Worm (Caenorhabditis elegans) whole organism, mixed stage, embryonic: ENCODE results near the gene sre-9.

Experiments used
- M03D4.4 ChIP-seq: sonication (generic microtip); optimal IDR thresholded peaks from 2 replicates; lab custom pipeline; 2017; ENCODE audit warnings: mild to moderate bottlenecking, missing genetic modification characterization, missing compliant biosample characterization
- bed-3 ChIP-seq: fragments of 200-800 bp; sonication (Bioruptor generic); optimal IDR thresholded peaks from 3 replicates; lab custom pipeline; 2018; ENCODE audit warnings: mild to moderate bottlenecking, missing genetic modification characterization, moderate library complexity, missing compliant biosample characterization
- blmp-1 ChIP-seq: fragments of 150-350 bp; optimal IDR thresholded peaks from 2 replicates; lab custom pipeline; 2014; ENCODE audit warnings: missing biosample characterization, missing genetic modification characterization
- ceh-39 ChIP-seq: fragments of 150-350 bp; optimal IDR thresholded peaks from 2 replicates; lab custom pipeline; 2014; ENCODE audit warnings: missing biosample characterization, missing genetic modification characterization
- ceh-43 ChIP-seq: fragments of 200-800 bp; sonication (Bioruptor generic); optimal IDR thresholded peaks from 2 replicates; lab custom pipeline; 2018; ENCODE audit warnings: mild to moderate bottlenecking, missing genetic modification characterization, moderate library complexity, missing compliant biosample characterization
- ceh-83 ChIP-seq: fragments of 200-800 bp; sonication (Bioruptor generic); optimal IDR thresholded peaks from 2 replicates; lab custom pipeline; 2018; ENCODE audit warnings: mild to moderate bottlenecking, missing genetic modification characterization, missing compliant biosample characterization
- ces-1 ChIP-seq: fragments of 150-350 bp; optimal IDR thresholded peaks from 2 replicates; lab custom pipeline; 2014; ENCODE audit warnings: missing biosample characterization, missing genetic modification reagents, missing genetic modification characterization
- cnd-1 ChIP-seq: fragments of 200-800 bp; sonication (Bioruptor generic); optimal IDR thresholded peaks from 2 replicates; lab custom pipeline; 2018; ENCODE audit warnings: mild to moderate bottlenecking, missing genetic modification characterization, missing compliant biosample characterization
- drap-1 ChIP-seq: fragments of 200-800 bp; sonication (Bioruptor generic); optimal IDR thresholded peaks from 3 replicates; lab custom pipeline; 2018; ENCODE audit warnings: mild to moderate bottlenecking, missing genetic modification characterization, missing compliant biosample characterization
- elt-1 ChIP-seq: sonication (generic microtip); optimal IDR thresholded peaks from 2 replicates; lab custom pipeline; 2017; ENCODE audit warnings: missing genetic modification characterization, mild to moderate bottlenecking, missing compliant biosample characterization, antibody characterized with exemption, moderate library complexity, borderline replicate concordance; ENCODE audit not compliant: insufficient read depth
- elt-3 ChIP-seq: fragments of 150-350 bp; optimal IDR thresholded peaks from 2 replicates; lab custom pipeline; 2014; ENCODE audit warnings: missing biosample characterization, missing genetic modification characterization
- flh-1 ChIP-seq: fragments of 200-800 bp; sonication (Bioruptor generic); optimal IDR thresholded peaks from 2 replicates; lab custom pipeline; 2018; ENCODE audit warnings: mild to moderate bottlenecking, missing genetic modification characterization, moderate library complexity, missing compliant biosample characterization
- ham-2 ChIP-seq: fragments of 200-800 bp; sonication (Bioruptor generic); optimal IDR thresholded peaks from 2 replicates; lab custom pipeline; 2018; ENCODE audit warnings: mild to moderate bottlenecking, missing genetic modification characterization, missing compliant biosample characterization
- hlh-1 ChIP-seq: fragments of 150-350 bp; optimal IDR thresholded peaks from 2 replicates; lab custom pipeline; 2014; ENCODE audit warnings: missing biosample characterization, missing genetic modification reagents, missing genetic modification characterization
- lin-13 ChIP-seq: fragments of 150-350 bp; optimal IDR thresholded peaks from 2 replicates; lab custom pipeline; 2014; ENCODE audit warnings: missing biosample characterization, missing genetic modification characterization
- lin-32 ChIP-seq: fragments of 200-800 bp; sonication (Bioruptor generic); optimal IDR thresholded peaks from 2 replicates; lab custom pipeline; 2018; ENCODE audit warnings: mild to moderate bottlenecking, missing genetic modification characterization, missing compliant biosample characterization
- lsy-2 ChIP-seq: fragments of 150-350 bp; optimal IDR thresholded peaks from 2 replicates; lab custom pipeline; 2014; ENCODE audit warnings: missing biosample characterization, missing genetic modification characterization
- mab-5 ChIP-seq: fragments of 150-350 bp; optimal IDR thresholded peaks from 2 replicates; lab custom pipeline; 2014; ENCODE audit warnings: missing biosample characterization, missing genetic modification characterization
- mep-1 ChIP-seq: fragments of 150-350 bp; optimal IDR thresholded peaks from 2 replicates; lab custom pipeline; 2017; ENCODE audit warnings: missing biosample characterization, missing genetic modification reagents, missing genetic modification characterization, inconsistent platforms
- mls-2 ChIP-seq: sonication (generic microtip); optimal IDR thresholded peaks from 2 replicates; lab custom pipeline; 2016; ENCODE audit warnings: mild to moderate bottlenecking, missing genetic modification characterization, moderate library complexity, missing compliant biosample characterization
- nhr-12 ChIP-seq: fragments of 150-350 bp; optimal IDR thresholded peaks from 2 replicates; lab custom pipeline; 2014; ENCODE audit warnings: missing biosample characterization, missing genetic modification characterization
- nhr-237 ChIP-seq: fragments of 150-350 bp; optimal IDR thresholded peaks from 2 replicates; lab custom pipeline; 2014; ENCODE audit warnings: missing biosample characterization, missing genetic modification characterization
- nhr-76 ChIP-seq: sonication (generic microtip); optimal IDR thresholded peaks from 2 replicates; lab custom pipeline; 2017; ENCODE audit warnings: missing biosample characterization, missing genetic modification characterization
- pha-4 ChIP-seq: fragments of 150-350 bp; optimal IDR thresholded peaks from 2 replicates; lab custom pipeline; 2018; ENCODE audit warnings: missing biosample characterization, missing genetic modification reagents, missing genetic modification characterization
- sem-2 ChIP-seq: fragments of 200-800 bp; sonication (Bioruptor generic); optimal IDR thresholded peaks from 2 replicates; lab custom pipeline; 2018; ENCODE audit warnings: mild to moderate bottlenecking, missing genetic modification characterization, missing compliant biosample characterization
- snpc-4 ChIP-seq: fragments of 150-350 bp; optimal IDR thresholded peaks from 2 replicates; lab custom pipeline; 2014; ENCODE audit warnings: missing biosample characterization, missing genetic modification characterization
- sptf-1 ChIP-seq: sonication (generic microtip); optimal IDR thresholded peaks from 2 replicates; lab custom pipeline; 2017; ENCODE audit warnings: mild to moderate bottlenecking, missing genetic modification characterization, moderate library complexity, missing compliant biosample characterization
- tbx-8 ChIP-seq: fragments of 200-800 bp; sonication (Bioruptor generic); optimal IDR thresholded peaks from 2 replicates; lab custom pipeline; 2018; ENCODE audit warnings: mild to moderate bottlenecking, missing genetic modification characterization, moderate library complexity, missing compliant biosample characterization
- unc-39 ChIP-seq: fragments of 150-350 bp; optimal IDR thresholded peaks from 2 replicates; lab custom pipeline; 2014; ENCODE audit warnings: missing biosample characterization, missing genetic modification characterization
- zip-8 ChIP-seq: fragments of 150-350 bp; optimal IDR thresholded peaks from 2 replicates; lab custom pipeline; 2014; ENCODE audit warnings: missing biosample characterization, missing genetic modification characterization
- ztf-11 ChIP-seq: fragments of 150-350 bp; optimal IDR thresholded peaks from 2 replicates; lab custom pipeline; 2014; ENCODE audit warnings: missing biosample characterization, missing genetic modification characterization

Gene sre-9

ce11 chrV:3894661-3895060, at the start of gene sre-9:
sre-9 (plus strand) TSS chrV:3894961.
- no peak for TF ChIP-seq hlh-1 (tag; lab: Kevin White, UChicago)
- TF ChIP-seq lin-13, result no peak
- TF ChIP-seq unc-39, result no peak
- no peak for TF ChIP-seq elt-3
- TF ChIP-seq nhr-237 (tag; lab: Kevin White, UChicago), result no peak
- no peak for TF ChIP-seq mab-5
- no peak for TF ChIP-seq M03D4.4 (tag; lab: Kevin White, UChicago)
- no peak for TF ChIP-seq flh-1
- no peak for TF ChIP-seq zip-8 (tag; lab: Kevin White, UChicago)
- no peak for TF ChIP-seq tbx-8 (GFP tag; lab: Kevin White, UChicago)
- TF ChIP-seq elt-1, result no peak

DNA sequence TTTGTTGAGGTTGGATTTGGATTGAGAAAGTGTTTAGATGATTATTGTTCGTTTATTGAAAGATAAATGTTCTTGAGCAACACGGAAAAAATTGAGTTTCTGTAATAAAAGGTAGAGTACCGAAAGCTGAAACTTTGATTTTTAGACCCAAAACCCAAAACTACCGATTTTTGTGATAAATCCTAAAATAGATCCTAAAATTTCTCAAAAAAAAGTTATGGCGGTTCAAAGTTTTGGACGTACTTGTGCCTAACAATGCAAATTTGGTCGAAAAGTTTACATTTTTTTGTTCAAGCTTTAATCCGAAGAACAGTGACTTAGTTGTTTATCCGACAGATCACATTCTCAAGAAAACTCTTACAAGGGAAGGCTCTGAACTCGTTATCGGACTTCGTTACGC, 47.5 kb upstream of the sre-9 start, which contains the start of gene nhr-185:
nhr-185 (minus strand) TSS at position 101 of the 400 bp plus-strand sequence.
- TF ChIP-seq ces-1 (GFP tag; lab: Kevin White, UChicago), result no peak
- no peak for TF ChIP-seq mls-2 (tag; lab: Kevin White, UChicago)
- no peak for TF ChIP-seq lsy-2
- TF ChIP-seq ham-2 (GFP tag; lab: Kevin White, UChicago), result no peak
- TF ChIP-seq bed-3, result no peak

- no peak for TF ChIP-seq lsy-2
- TF ChIP-seq elt-1, result no peak
- TF ChIP-seq blmp-1 (tag; lab: Kevin White, UChicago), result no peak
- no peak for TF ChIP-seq drap-1
- no peak for TF ChIP-seq cnd-1 (tag; lab: Kevin White, UChicago)
- no peak for TF ChIP-seq ceh-83 (GFP tag; lab: Kevin White, UChicago)
- TF ChIP-seq M03D4.4 (tag; lab: Kevin White, UChicago), result no peak
These were observed 43.0 kb upstream of the sre-9 start for ce11 chrV:3851760-3852159.

- TF ChIP-seq zip-8 (tag; lab: Kevin White, UChicago), result no peak
- no peak for TF ChIP-seq lin-32 (GFP tag; lab: Kevin White, UChicago)
- no peak for TF ChIP-seq flh-1
- no peak for TF ChIP-seq tbx-8 (GFP tag; lab: Kevin White, UChicago)
- TF ChIP-seq pha-4 (tag; lab: Kevin White, UChicago), result no peak
- TF ChIP-seq snpc-4, result no peak
- no peak for TF ChIP-seq blmp-1 (tag; lab: Kevin White, UChicago)
- no peak for TF ChIP-seq lin-13
- TF ChIP-seq ztf-11, result no peak
- TF ChIP-seq drap-1, result no peak
- no peak for TF ChIP-seq nhr-237 (tag; lab: Kevin White, UChicago)
- TF ChIP-seq nhr-12 (tag; lab: Kevin White, UChicago), result no peak
- no peak for TF ChIP-seq M03D4.4 (tag; lab: Kevin White, UChicago)
- TF ChIP-seq ceh-39, result no peak
- TF ChIP-seq elt-1, result no peak
- no peak for TF ChIP-seq nhr-76
- no peak for TF ChIP-seq ces-1 (GFP tag; lab: Kevin White, UChicago)
These were observed 39.9 kb upstream of the sre-9 start, which contains the start of gene nhr-186 for ce11 chrV:3854847-3855246. nhr-186 (minus strand) TSS chrV:3854947.

DNA sequence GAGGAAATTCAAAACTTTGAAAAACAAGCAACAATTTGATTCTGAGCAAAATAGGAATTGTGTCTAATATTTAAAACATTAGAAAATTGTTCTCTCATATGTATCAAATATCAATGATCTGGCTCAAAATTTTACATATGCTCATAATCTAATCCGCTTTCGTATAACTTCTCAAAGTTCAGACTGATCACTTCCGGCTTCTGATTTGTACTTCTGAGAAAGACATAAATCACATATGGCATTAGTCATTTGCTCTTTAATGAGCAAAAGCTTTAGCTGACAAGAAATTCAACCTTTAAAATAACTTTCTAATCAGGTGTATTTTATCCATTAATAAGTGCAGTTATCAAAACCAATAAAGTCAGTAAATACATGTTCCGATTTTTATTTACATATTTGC, 38.8 kb upstream of the sre-9 start:
- no peak for TF ChIP-seq pha-4 (tag; lab: Kevin White, UChicago)
- TF ChIP-seq ztf-11, result no peak

DNA sequence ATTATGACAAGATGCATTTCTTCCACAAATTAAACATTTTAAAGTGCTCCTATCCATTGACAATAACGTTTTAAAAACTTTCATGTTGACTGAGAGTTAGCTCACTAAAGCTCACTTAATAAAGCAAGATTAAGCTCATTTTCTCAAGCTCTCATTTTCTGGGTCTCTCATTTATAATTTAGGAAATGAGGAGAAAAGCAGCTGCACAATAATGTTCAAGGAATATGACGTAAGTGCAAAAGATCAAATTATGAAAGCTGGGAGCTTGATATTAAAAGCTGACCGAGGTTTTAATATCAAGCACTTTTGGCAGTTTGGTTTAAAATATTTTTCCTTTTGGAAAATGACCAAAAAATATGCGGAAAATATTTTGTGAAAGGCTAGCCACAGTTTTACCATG, 37.0 kb upstream of the sre-9 start, which contains the start of gene nhr-188:
nhr-188 (minus strand) TSS at position 84 of the 400 bp plus-strand sequence.
- TF ChIP-seq ces-1 (GFP tag; lab: Kevin White, UChicago) (peak; percentile 41), elt-3 (no peak)

DNA sequence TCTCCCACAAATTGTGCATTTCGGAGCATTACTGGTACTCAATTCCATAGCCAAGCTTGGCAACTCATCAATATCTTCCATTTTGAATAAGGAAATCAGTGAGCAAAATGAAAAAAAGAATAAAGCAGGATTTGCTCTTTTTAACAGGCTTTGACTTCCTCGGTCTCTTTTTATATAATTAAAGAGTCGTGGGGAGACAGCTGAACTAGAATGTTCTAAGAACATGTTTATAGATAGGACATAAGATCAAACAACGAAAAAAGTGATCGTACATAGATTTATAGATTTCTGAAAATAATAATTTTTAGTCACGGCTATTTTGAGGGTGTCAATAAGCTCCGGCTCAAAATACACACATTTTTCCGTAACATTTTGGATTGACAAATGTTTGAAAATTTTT, 34.6 kb upstream of the sre-9 start, which contains the start of gene nhr-189:
nhr-189 (minus strand) TSS at position 121 of the 400 bp plus-strand sequence.
- TF ChIP-seq snpc-4 (no peak), blmp-1 (tag; lab: Kevin White, UChicago) (no peak), flh-1 (no peak), mep-1 (tag; lab: Kevin White, UChicago) (no peak), sem-2 (GFP tag; lab: Kevin White, UChicago) (no peak), nhr-237 (tag; lab: Kevin White, UChicago) (no peak), lsy-2 (no peak), M03D4.4 (tag; lab: Kevin White, UChicago) (no peak), ceh-43 (no peak), tbx-8 (GFP tag; lab: Kevin White, UChicago) (no peak), pha-4 (tag; lab: Kevin White, UChicago) (no peak), mls-2 (tag; lab: Kevin White, UChicago) (no peak), sptf-1 (no peak)
